Worm (Caenorhabditis elegans): Measurements from ENCODE around the gene nhr-34.

Gene nhr-34

DNA sequence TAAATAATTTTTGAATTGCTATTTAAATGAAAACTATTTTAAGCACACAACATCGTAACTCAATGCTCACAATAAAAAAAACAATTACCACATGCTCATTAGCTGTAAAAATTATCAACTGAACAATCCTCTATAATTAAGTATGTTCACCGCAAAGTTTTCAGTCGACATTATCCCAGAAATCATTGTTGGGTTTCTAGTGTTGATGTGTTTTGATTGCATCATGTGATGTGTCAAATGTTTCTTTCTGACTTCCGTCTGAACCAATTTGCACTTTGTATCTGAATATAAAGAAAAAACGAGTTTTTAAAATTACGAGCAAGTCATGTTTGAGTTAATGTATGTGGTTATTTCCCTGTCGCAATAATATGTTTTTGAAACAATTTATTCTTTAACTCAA is 42.4 kb upstream of the nhr-34 start:
- TF ChIP-seq ets-5 (GFP tag; IDR thresholded peaks at IDR 0.05) (no peak), sox-4 (tag; optimal IDR thresholded peaks at IDR 0.05) (no peak), pqm-1 (tag; optimal IDR thresholded peaks at IDR 0.05) (no peak), nhr-90 (tag; optimal IDR thresholded peaks at IDR 0.05; ENCODE audit: poor library complexity) (no peak), skn-1 (tag; optimal IDR thresholded peaks at IDR 0.05) (no peak)

DNA sequence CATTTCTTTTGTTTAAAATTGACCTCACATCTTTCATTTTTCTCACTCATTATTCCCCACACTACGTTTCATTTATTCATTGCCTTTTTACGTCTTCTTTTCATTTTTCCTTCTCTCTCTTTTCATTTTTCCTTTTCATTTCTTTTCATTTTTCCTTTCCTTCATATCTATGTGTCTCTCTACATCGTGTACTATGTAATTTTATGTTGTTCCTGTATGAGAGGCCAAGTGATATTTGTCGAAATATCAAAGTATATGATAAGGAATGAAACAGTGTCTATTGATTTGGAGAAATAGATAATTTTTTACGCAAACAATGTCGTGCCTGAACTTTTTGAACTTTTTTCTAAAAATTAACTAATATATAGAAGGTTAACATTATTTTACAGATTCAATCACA is 41.0 kb upstream of the nhr-34 start:
- TF ChIP-seq lin-14 (GFP tag; optimal IDR thresholded peaks at IDR 0.05): peak; percentile 64
- TF ChIP-seq lin-35 (GFP tag; optimal IDR thresholded peaks at IDR 0.05): peak in 1 of 2 experiments; percentile 50
- TF ChIP-seq mep-1 (tag; optimal IDR thresholded peaks at IDR 0.05): peak; percentile 30
- no peak for TF ChIP-seq nhr-76 (tag; optimal IDR thresholded peaks at IDR 0.05)
- no peak for TF ChIP-seq vab-15 (tag; optimal IDR thresholded peaks at IDR 0.05)
- peak in 1 of 2 experiments; percentile 40 for TF ChIP-seq lsy-2 (tag; optimal IDR thresholded peaks at IDR 0.05)
- TF ChIP-seq dpl-1 (GFP tag; optimal IDR thresholded peaks at IDR 0.05): no peak
- peak; percentile 36 for TF ChIP-seq nhr-71 (tag; optimal IDR thresholded peaks at IDR 0.05)
- TF ChIP-seq F16B12.6 (tag; optimal IDR thresholded peaks at IDR 0.05): no peak
- TF ChIP-seq elt-2 (tag; optimal IDR thresholded peaks at IDR 0.05): peak; percentile 56
- no peak for TF ChIP-seq nhr-237 (tag; optimal IDR thresholded peaks at IDR 0.05)
- no peak for TF ChIP-seq egl-13 (tag; optimal IDR thresholded peaks at IDR 0.05)
- TF ChIP-seq unc-98 (GFP tag; IDR thresholded peaks at IDR 0.05): no peak
- TF ChIP-seq fkh-4 (tag; optimal IDR thresholded peaks at IDR 0.05; ENCODE audit: borderline replicate concordance): no peak
- no peak for TF ChIP-seq nhr-84 (tag; optimal IDR thresholded peaks at IDR 0.05)
- peak; percentile 33 for TF ChIP-seq snu-23 (GFP tag; optimal IDR thresholded peaks at IDR 0.05)
- peak; percentile 41 for TF ChIP-seq nhr-20 (tag; optimal IDR thresholded peaks at IDR 0.05)
- TF ChIP-seq blmp-1 (tag; optimal IDR thresholded peaks at IDR 0.05): peak; percentile 98
- no peak for TF ChIP-seq hlh-4 (tag; optimal IDR thresholded peaks at IDR 0.05)
- no peak for TF ChIP-seq zip-4 (GFP tag; optimal IDR thresholded peaks at IDR 0.05)
- TF ChIP-seq unc-86 (tag; optimal IDR thresholded peaks at IDR 0.05): no peak
- TF ChIP-seq ama-1 (optimal IDR thresholded peaks at IDR 0.05): no peak
- TF ChIP-seq pax-3 (tag; optimal IDR thresholded peaks at IDR 0.05): no peak
- TF ChIP-seq isw-1 (GFP tag; IDR thresholded peaks at IDR 0.05): no peak
- TF ChIP-seq ceh-63 (GFP tag; optimal IDR thresholded peaks at IDR 0.05): no peak
- no peak for TF ChIP-seq efl-1 (optimal IDR thresholded peaks at IDR 0.05)
- peak in 1 of 2 experiments; percentile 6 for TF ChIP-seq efl-1 (GFP tag; optimal IDR thresholded peaks at IDR 0.05 in 1 of 2)
- peak; percentile 14 for TF ChIP-seq C16A3.4 (tag; optimal IDR thresholded peaks at IDR 0.05)
- peak; percentile 59 for TF ChIP-seq nhr-85 (tag)
- no peak for TF ChIP-seq nhr-12 (tag; optimal IDR thresholded peaks at IDR 0.05)
- peak in 5 of 6 experiments; percentile 49 to 81 (median 66) for TF ChIP-seq elt-3 (tag; optimal IDR thresholded peaks at IDR 0.05)
- TF ChIP-seq nhr-77 (tag; optimal IDR thresholded peaks at IDR 0.05): no peak
- peak; percentile 5 for TF ChIP-seq ztf-4 (tag; optimal IDR thresholded peaks at IDR 0.05)
- TF ChIP-seq fkh-10 (GFP tag; optimal IDR thresholded peaks at IDR 0.05): no peak

DNA sequence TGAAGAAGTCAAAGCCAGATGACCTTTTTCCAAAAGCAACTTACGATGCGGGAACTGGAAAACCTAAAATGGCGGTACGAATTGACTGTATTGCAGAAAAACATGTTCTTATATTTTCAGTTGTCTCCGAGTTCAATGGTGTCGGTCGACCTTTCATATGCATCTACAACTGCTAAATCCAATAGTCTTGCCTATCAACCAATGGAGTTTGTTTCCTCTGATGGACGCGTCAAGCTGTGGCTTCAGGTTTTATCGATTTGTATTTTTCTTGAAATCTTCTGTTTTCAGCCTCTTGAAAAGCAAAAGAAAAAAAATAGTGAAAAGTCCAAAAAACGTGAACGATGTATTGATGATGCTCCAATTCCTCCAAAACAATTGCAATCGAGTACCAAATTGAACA is 38.8 kb upstream of the nhr-34 start:
- TF ChIP-seq efl-1 (optimal IDR thresholded peaks at IDR 0.05): no peak
- TF ChIP-seq efl-1 (GFP tag; optimal IDR thresholded peaks at IDR 0.05 in 1 of 2): peak in 1 of 2 experiments; percentile 48
- TF ChIP-seq lin-35 (GFP tag; optimal IDR thresholded peaks at IDR 0.05): no peak

DNA sequence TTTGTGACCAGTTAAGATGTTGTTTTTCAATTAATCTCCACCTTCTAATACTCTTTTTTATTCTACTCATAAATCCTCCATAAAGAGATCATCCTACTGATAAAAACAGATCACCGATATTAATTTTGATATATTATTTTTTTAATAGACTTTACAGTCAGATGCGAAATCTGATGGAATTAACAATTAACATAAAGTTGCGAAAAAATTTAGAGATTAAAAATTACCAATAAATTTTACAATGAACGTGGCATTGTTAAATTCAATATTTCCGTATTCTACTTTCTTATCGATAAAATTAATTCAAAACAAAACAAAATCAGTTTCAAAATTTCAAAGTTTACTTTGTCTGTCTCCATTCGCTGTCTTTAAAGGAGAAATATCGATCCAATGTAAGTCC is 37.3 kb upstream of the nhr-34 start, which contains the start of gene K01H12.4:
K01H12.4 (plus strand) TSS at position 301 of the 400 bp plus-strand sequence.
- TF ChIP-seq ceh-8 (GFP tag; optimal IDR thresholded peaks at IDR 0.05) (no peak), ceh-90 (tag; optimal IDR thresholded peaks at IDR 0.05) (no peak), nhr-20 (tag; optimal IDR thresholded peaks at IDR 0.05) (no peak), C04F5.9 (tag; optimal IDR thresholded peaks at IDR 0.05) (no peak)
